Worm (Caenorhabditis elegans): ENCODE measurements around the gene C34C12.7.

- TF ChIP-seq him-1 (tag; optimal IDR thresholded peaks at IDR 0.05) (no peak), W03F9.2 (tag; optimal IDR thresholded peaks at IDR 0.05) (no peak)
These were observed 1.0 kb downstream of the C34C12.7 start for ce11 chrIII:3487133-3487532.

All from whole organism, L4/young adult.